Worm (Caenorhabditis elegans) whole organism, midembryonic: ENCODE data around the gene dis-3.

Experiments
- T22C8.4 ChIP-seq: fragments of 200-800 bp; sonication (Bioruptor generic); IDR thresholded peaks from 2 replicates; pipeline ENCODE4 v1.3.6; 2022; ENCODE audit warnings: missing genetic modification characterization, missing compliant biosample characterization
- cog-1 ChIP-seq: sonication (generic microtip); optimal IDR thresholded peaks from 2 replicates; lab custom pipeline; 2016; ENCODE audit warnings: missing genetic modification characterization, missing compliant biosample characterization
- flt-1 ChIP-seq: fragments of 200-800 bp; sonication (Bioruptor generic); IDR thresholded peaks from 2 replicates; pipeline ENCODE4 v1.3.6; 2022; ENCODE audit warnings: missing genetic modification characterization, missing compliant biosample characterization
- klf-2 ChIP-seq: fragments of 200-800 bp; sonication (Bioruptor generic); conservative IDR thresholded peaks from 2 replicates; pipeline ENCODE4 v1.3.6; 2022; ENCODE audit warnings: missing genetic modification reagents, missing genetic modification characterization, missing compliant biosample characterization
- med-1 ChIP-seq: sonication (generic microtip); optimal IDR thresholded peaks from 2 replicates; lab custom pipeline; 2017; ENCODE audit warnings: missing genetic modification characterization, mild to moderate bottlenecking, missing compliant biosample characterization, antibody characterized with exemption, missing genetic modification reagents; ENCODE audit not compliant: insufficient read depth
- ref-1 ChIP-seq: fragments of 200-800 bp; sonication (Bioruptor generic); conservative IDR thresholded peaks from 2 replicates; pipeline ENCODE4 v1.3.6; 2022; ENCODE audit warnings: missing genetic modification reagents, missing genetic modification characterization, missing compliant biosample characterization
- tab-1 ChIP-seq: fragments of 200-800 bp; sonication (Bioruptor generic); IDR thresholded peaks from 2 replicates; pipeline ENCODE4 v1.3.6; 2022; ENCODE audit warnings: missing genetic modification characterization, missing compliant biosample characterization
- ztf-23 ChIP-seq: fragments of 200-800 bp; sonication (Bioruptor generic); IDR thresholded peaks from 2 replicates; pipeline ENCODE4 v1.3.6; 2022; ENCODE audit warnings: missing genetic modification reagents, missing genetic modification characterization, missing compliant biosample characterization
- ztf-29 ChIP-seq: fragments of 200-800 bp; sonication (Bioruptor generic); IDR thresholded peaks from 2 replicates; pipeline ENCODE4 v1.3.6; 2022; ENCODE audit warnings: missing genetic modification reagents, missing genetic modification characterization, missing compliant biosample characterization

Gene dis-3

ce11 chrIV:10126544-10126943 is 29.5 kb downstream of the dis-3 start, which contains the start of gene ctf-18:
Gene ctf-18, minus strand, starts transcription at chrIV:10126644.
- TF ChIP-seq flt-1 (no peak), med-1 (GFP tag; lab: Kevin White, UChicago) (no peak), cog-1 (tag; lab: Kevin White, UChicago) (no peak), klf-2 (no peak), ztf-29 (GFP tag; lab: Robert Waterston, UW) (no peak), ztf-23 (GFP tag; lab: Robert Waterston, UW) (no peak), ref-1 (GFP tag; lab: Robert Waterston, UW) (no peak), T22C8.4 (GFP tag; lab: Robert Waterston, UW) (no peak), tab-1 (no peak)

- TF ChIP-seq ztf-29 (GFP tag; lab: Robert Waterston, UW) (no peak), tab-1 (no peak), flt-1 (no peak), ztf-23 (GFP tag; lab: Robert Waterston, UW) (no peak), T22C8.4 (GFP tag; lab: Robert Waterston, UW) (no peak), ref-1 (GFP tag; lab: Robert Waterston, UW) (no peak), cog-1 (tag; lab: Kevin White, UChicago) (no peak), med-1 (GFP tag; lab: Kevin White, UChicago) (no peak), klf-2 (no peak)
Measured at ce11 chrIV:10128446-10128845, 31.4 kb downstream of the dis-3 start.

- peak; percentile 50; the same call in 1 of the 2 replicates for TF ChIP-seq ztf-23 (GFP tag; lab: Robert Waterston, UW)
- TF ChIP-seq ref-1 (GFP tag; lab: Robert Waterston, UW): no peak
Measured at ce11 chrIV:10128906-10129386, 31.9 kb downstream of the dis-3 start, which contains the start of the genes gtbp-1 and K08F4.3. Gene gtbp-1, minus strand, starts transcription at chrIV:10128956. Gene K08F4.3, plus strand, starts transcription at chrIV:10129257.

ce11 chrIV:10129957-10130356 is 33.0 kb downstream of the dis-3 start, which contains the start of gene glt-3:
Gene glt-3, plus strand, starts transcription at chrIV:10130257.
- TF ChIP-seq T22C8.4 (GFP tag; lab: Robert Waterston, UW): no peak
- TF ChIP-seq flt-1: no peak
- TF ChIP-seq med-1 (GFP tag; lab: Kevin White, UChicago): no peak
- no peak for TF ChIP-seq klf-2
- TF ChIP-seq tab-1: no peak
- TF ChIP-seq cog-1 (tag; lab: Kevin White, UChicago): no peak
- no peak for TF ChIP-seq ztf-29 (GFP tag; lab: Robert Waterston, UW)
- no peak for TF ChIP-seq ref-1 (GFP tag; lab: Robert Waterston, UW)
- no peak for TF ChIP-seq ztf-23 (GFP tag; lab: Robert Waterston, UW)

ce11 chrIV:10135817-10136216 is 38.8 kb downstream of the dis-3 start, which contains the start of gene K08F4.5:
Gene K08F4.5, minus strand, starts transcription at chrIV:10135917.
- TF ChIP-seq ztf-29 (GFP tag; lab: Robert Waterston, UW) (no peak), tab-1 (no peak), med-1 (GFP tag; lab: Kevin White, UChicago) (no peak), ref-1 (GFP tag; lab: Robert Waterston, UW) (no peak), klf-2 (no peak), flt-1 (no peak), cog-1 (tag; lab: Kevin White, UChicago) (no peak), T22C8.4 (GFP tag; lab: Robert Waterston, UW) (no peak), ztf-23 (GFP tag; lab: Robert Waterston, UW) (no peak)

ce11 chrIV:10137804-10138203 is 40.8 kb downstream of the dis-3 start, which contains the start of gene K08F4.12:
Gene K08F4.12, plus strand, starts transcription at chrIV:10138104.
- TF ChIP-seq ref-1 (GFP tag; lab: Robert Waterston, UW): no peak
- no peak for TF ChIP-seq klf-2
- TF ChIP-seq ztf-29 (GFP tag; lab: Robert Waterston, UW): no peak
- no peak for TF ChIP-seq tab-1
- no peak for TF ChIP-seq cog-1 (tag; lab: Kevin White, UChicago)
- no peak for TF ChIP-seq med-1 (GFP tag; lab: Kevin White, UChicago)

- TF ChIP-seq med-1 (GFP tag; lab: Kevin White, UChicago): no peak
Measured at ce11 chrIV:10140143-10140542, 43.1 kb downstream of the dis-3 start, which contains the start of gene gst-3. Gene gst-3, minus strand, starts transcription at chrIV:10140243.

ce11 chrIV:10141930-10142505 is 45.0 kb downstream of the dis-3 start, which contains the start of the genes gst-2, gst-4 and dhs-12:
Gene gst-2, minus strand, starts transcription at chrIV:10142061.
Gene gst-4, plus strand, starts transcription at chrIV:10142225.
Gene dhs-12, plus strand, starts transcription at chrIV:10142455.
- TF ChIP-seq T22C8.4 (GFP tag; lab: Robert Waterston, UW) (no peak), ref-1 (GFP tag; lab: Robert Waterston, UW) (no peak), flt-1 (no peak), ztf-29 (GFP tag; lab: Robert Waterston, UW) (no peak), med-1 (GFP tag; lab: Kevin White, UChicago) (no peak), cog-1 (tag; lab: Kevin White, UChicago) (no peak), ztf-23 (GFP tag; lab: Robert Waterston, UW) (no peak), klf-2 (no peak), tab-1 (no peak)

ce11 chrIV:10143640-10144039 is 46.6 kb downstream of the dis-3 start, which contains the start of gene msp-38:
Gene msp-38, minus strand, starts transcription at chrIV:10143740.
- TF ChIP-seq klf-2 (no peak), T22C8.4 (GFP tag; lab: Robert Waterston, UW) (no peak), flt-1 (no peak), tab-1 (no peak), med-1 (GFP tag; lab: Kevin White, UChicago) (no peak), ztf-23 (GFP tag; lab: Robert Waterston, UW) (no peak), ztf-29 (GFP tag; lab: Robert Waterston, UW) (no peak), ref-1 (GFP tag; lab: Robert Waterston, UW) (no peak), cog-1 (tag; lab: Kevin White, UChicago) (no peak)
